Fruit fly (Drosophila melanogaster): ENCODE results near the gene Ibf1.
A peak's percentile ranks its signal among the peaks of the same experiment; 100 is the strongest.

Gene Ibf1

DNA sequence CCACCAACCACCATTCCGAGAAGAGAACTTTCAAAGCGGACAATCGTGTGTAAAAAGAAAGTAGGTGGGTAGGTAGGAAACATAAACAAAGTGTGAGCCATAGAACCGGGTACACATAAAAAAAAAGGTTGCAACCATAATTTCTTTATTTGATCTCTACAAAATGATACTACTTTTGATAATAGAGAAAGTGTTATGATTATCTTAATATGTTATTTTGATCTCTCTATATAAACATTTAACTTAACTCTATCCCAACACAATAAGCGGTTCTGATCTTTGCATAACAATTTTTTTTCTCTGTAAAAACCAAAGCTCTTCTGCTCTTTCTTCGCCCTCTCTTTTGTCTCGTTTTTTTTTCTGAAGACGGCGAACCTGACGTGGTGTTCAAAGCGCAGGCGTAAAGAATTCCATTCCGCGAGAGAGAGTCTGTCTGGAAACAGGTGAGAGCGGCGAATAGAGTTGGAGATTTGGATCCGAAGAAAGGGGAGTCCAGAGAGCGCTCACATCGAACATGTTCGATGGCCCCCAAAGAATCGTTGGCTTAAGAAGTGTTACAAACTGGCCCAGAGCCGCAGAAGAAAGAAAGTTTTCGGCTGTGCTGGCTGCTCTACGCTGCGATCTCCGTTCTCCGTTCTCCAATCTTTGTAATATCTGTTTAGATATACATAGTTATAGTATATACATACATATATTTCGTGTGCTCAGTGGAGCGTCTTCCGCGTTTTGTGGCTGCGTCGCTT lies 11.7 kb upstream of the Ibf1 start (continued):
- peak; percentile 50 for TF ChIP-seq CG9437 (GFP tag; optimal IDR thresholded peaks at IDR 0.05)
- no peak for TF ChIP-seq exex (tag; optimal IDR thresholded peaks at IDR 0.05)
- peak; percentile 67 for TF ChIP-seq CG12219 (GFP tag; optimal IDR thresholded peaks at IDR 0.05)
- TF ChIP-seq Usf (GFP tag; optimal IDR thresholded peaks at IDR 0.05): peak; percentile 22
- TF ChIP-seq lab (GFP tag; optimal IDR thresholded peaks at IDR 0.05): no peak
- TF ChIP-seq CG32772 (GFP tag; IDR thresholded peaks at IDR 0.05): peak; percentile 44; the same call in 1 of the 2 replicates
- no peak for TF ChIP-seq Kr (GFP tag; optimal IDR thresholded peaks at IDR 0.05)
- peak; percentile 48 for TF ChIP-seq Hmx (GFP tag; optimal IDR thresholded peaks at IDR 0.05)
- TF ChIP-seq Antp (GFP tag; optimal IDR thresholded peaks at IDR 0.05): peak; percentile 8
- TF ChIP-seq MBD-R2 (GFP tag; IDR thresholded peaks at IDR 0.05): no peak
- peak; percentile 76 for TF ChIP-seq CG11504 (tag; optimal IDR thresholded peaks at IDR 0.05)
- TF ChIP-seq CoRest (tag; optimal IDR thresholded peaks at IDR 0.05): peak; percentile 80
- peak; percentile 62 for TF ChIP-seq NC2β (GFP tag; optimal IDR thresholded peaks at IDR 0.05)
- no peak for TF ChIP-seq CG13624 (GFP tag; optimal IDR thresholded peaks at IDR 0.05)
- peak; percentile 11 for TF ChIP-seq CTCF (GFP tag; optimal IDR thresholded peaks at IDR 0.05)
- TF ChIP-seq CG11247 (GFP tag; IDR thresholded peaks at IDR 0.05): no peak
- peak; percentile 13 for TF ChIP-seq CG15696 (tag; optimal IDR thresholded peaks at IDR 0.05)
- peak; percentile 7; the same call in 1 of the 2 replicates for TF ChIP-seq CG5953 (GFP tag; IDR thresholded peaks at IDR 0.05)
- no peak; the same call in 1 of the 2 replicates for TF ChIP-seq seq (GFP tag; IDR thresholded peaks at IDR 0.05)
- TF ChIP-seq CG7556 (GFP tag; optimal IDR thresholded peaks at IDR 0.05): peak; percentile 62
- no peak; the same call in 1 of the 2 replicates for TF ChIP-seq E2f2 (GFP tag; IDR thresholded peaks at IDR 0.05)
- TF ChIP-seq CG16813 (GFP tag; IDR thresholded peaks at IDR 0.05; ENCODE audit: partially characterized antibody): no peak
- peak; percentile 76 for TF ChIP-seq unpg (GFP tag; optimal IDR thresholded peaks at IDR 0.05)
- no peak for TF ChIP-seq fu2 (GFP tag; optimal IDR thresholded peaks at IDR 0.05)
- no peak for TF ChIP-seq sr (GFP tag; IDR thresholded peaks at IDR 0.05)
- TF ChIP-seq Dll (GFP tag; IDR thresholded peaks at IDR 0.05; ENCODE audit: partially characterized antibody): no peak
- TF ChIP-seq prd (optimal IDR thresholded peaks at IDR 0.05): no peak
- peak; percentile 73 for TF ChIP-seq prd (GFP tag; IDR thresholded peaks at IDR 0.05)
- peak; percentile 38 for TF ChIP-seq Atf-2 (GFP tag; optimal IDR thresholded peaks at IDR 0.05)
- peak; percentile 69 for TF ChIP-seq CG10431 (GFP tag; optimal IDR thresholded peaks at IDR 0.05)
- TF ChIP-seq Drgx (GFP tag; IDR thresholded peaks at IDR 0.05): peak; percentile 63
- no peak for TF ChIP-seq CG15479 (GFP tag; optimal IDR thresholded peaks at IDR 0.05)
- TF ChIP-seq sisA (GFP tag; IDR thresholded peaks at IDR 0.05): peak; percentile 69
- peak in 1 of 2 experiments; percentile 56 for TF ChIP-seq Eip74EF (GFP tag; optimal IDR thresholded peaks at IDR 0.05)
- 0 out of 2 replicates have a peak, but pooled peaks have one; percentile 27 for TF ChIP-seq Rfx (GFP tag; IDR thresholded peaks at IDR 0.05)
- TF ChIP-seq unc-4 (GFP tag; IDR thresholded peaks at IDR 0.05; ENCODE audit: partially characterized antibody): no peak
- TF ChIP-seq CG7745 (tag; optimal IDR thresholded peaks at IDR 0.05): no peak
- no peak for TF ChIP-seq fd102C (GFP tag; optimal IDR thresholded peaks at IDR 0.05)
- no peak for TF ChIP-seq GATAe (GFP tag; conservative IDR thresholded peaks at IDR 0.05)
- TF ChIP-seq CG3838 (GFP tag; optimal IDR thresholded peaks at IDR 0.05): no peak
- TF ChIP-seq crp (GFP tag; optimal IDR thresholded peaks at IDR 0.05): no peak
- TF ChIP-seq H15 (GFP tag; IDR thresholded peaks at IDR 0.05): no peak
- no peak for TF ChIP-seq CG17186 (GFP tag; optimal IDR thresholded peaks at IDR 0.05)
- TF ChIP-seq Awh (GFP tag; IDR thresholded peaks at IDR 0.05): peak; percentile 41; the same call in 1 of the 2 replicates
- 0 out of 2 replicates have a peak, but pooled peaks have one; percentile 47 for TF ChIP-seq Rx (GFP tag; IDR thresholded peaks at IDR 0.05)
- TF ChIP-seq kni (GFP tag; optimal IDR thresholded peaks at IDR 0.05): peak; percentile 86
- TF ChIP-seq phol (tag; optimal IDR thresholded peaks at IDR 0.05): peak; percentile 72
- peak; percentile 72 for TF ChIP-seq CG2875 (GFP tag; optimal IDR thresholded peaks at IDR 0.05)
- TF ChIP-seq CG3726 (GFP tag; IDR thresholded peaks at IDR 0.05): no peak
